Fruit fly (Drosophila melanogaster): ENCODE measurements around the gene CG18764.

- TF ChIP-seq Lhr (GFP tag; optimal IDR thresholded peaks at IDR 0.05) (no peak), CG34376 (GFP tag; optimal IDR thresholded peaks at IDR 0.05) (no peak), CG9817 (tag; optimal IDR thresholded peaks at IDR 0.05) (no peak), lola (GFP tag; optimal IDR thresholded peaks at IDR 0.05) (no peak), CG8765 (GFP tag; IDR thresholded peaks at IDR 0.05) (no peak), CG15479 (GFP tag; optimal IDR thresholded peaks at IDR 0.05) (no peak), Sry-β (GFP tag; optimal IDR thresholded peaks at IDR 0.05) (no peak), CG1832 (GFP tag; optimal IDR thresholded peaks at IDR 0.05) (no peak)
These were observed 13.4 kb downstream of the CG18764 start for dm6 chr3R:11639946-11640588.
